Fruit fly (Drosophila melanogaster) whole organism, embryonic: ENCODE results near the gene Tsp29Fb.
A peak's percentile ranks its signal among the peaks of the same experiment; 100 is the strongest.

Experiments used
- Ada2b ChIP-seq: fragments of 200-800 bp; sonication (Bioruptor generic); IDR thresholded peaks from 2 replicates; pipeline ENCODE4 v1.3.6; 2022; ENCODE audit warnings: missing biosample characterization, missing genetic modification characterization
- Bdp1 ChIP-seq: fragments of 200-800 bp; sonication (Bioruptor generic); optimal IDR thresholded peaks from 3 replicates; lab custom pipeline; 2016; ENCODE audit warnings: missing biosample characterization, missing genetic modification characterization
- CG10147 ChIP-seq: fragments of 200-800 bp; sonication (Bioruptor generic); optimal IDR thresholded peaks from 2 replicates; lab custom pipeline; 2019; ENCODE audit warnings: missing biosample characterization, mild to moderate bottlenecking, missing genetic modification characterization, moderate library complexity
- CG10209 ChIP-seq: fragments of 200-800 bp; sonication (Bioruptor generic); optimal IDR thresholded peaks from 3 replicates; lab custom pipeline; 2017; ENCODE audit warnings: missing biosample characterization, mild to moderate bottlenecking, missing genetic modification characterization, missing genetic modification reagents
- CG10431 ChIP-seq: fragments of 200-800 bp; sonication (Bioruptor generic); optimal IDR thresholded peaks from 3 replicates; lab custom pipeline; 2018; ENCODE audit warnings: missing biosample characterization, mild to moderate bottlenecking, missing genetic modification characterization
- CG12155 ChIP-seq: fragments of 200-800 bp; sonication (Bioruptor generic); optimal IDR thresholded peaks from 3 replicates; lab custom pipeline; 2016; ENCODE audit warnings: missing biosample characterization, missing genetic modification characterization
- CG12299 ChIP-seq: fragments of 200-800 bp; sonication (Bioruptor generic); optimal IDR thresholded peaks from 2 replicates; lab custom pipeline; 2018; ENCODE audit warnings: missing biosample characterization, mild to moderate bottlenecking, missing genetic modification characterization
- CG12744 ChIP-seq: fragments of 200-800 bp; sonication (Bioruptor generic); optimal IDR thresholded peaks from 2 replicates; lab custom pipeline; 2016; ENCODE audit warnings: missing biosample characterization, missing genetic modification characterization
- CG15073 ChIP-seq: fragments of 200-800 bp; sonication (Bioruptor generic); optimal IDR thresholded peaks from 2 replicates; lab custom pipeline; 2016; ENCODE audit warnings: missing biosample characterization, missing genetic modification characterization
- CG1603 ChIP-seq: fragments of 200-800 bp; sonication (Bioruptor generic); optimal IDR thresholded peaks from 2 replicates; lab custom pipeline; 2019; ENCODE audit warnings: missing biosample characterization, mild to moderate bottlenecking, missing genetic modification characterization, moderate library complexity
- CG16863 ChIP-seq: fragments of 200-800 bp; sonication (Bioruptor generic); optimal IDR thresholded peaks from 3 replicates; lab custom pipeline; 2016; ENCODE audit warnings: missing biosample characterization, missing genetic modification characterization
- CG17186 ChIP-seq: fragments of 200-800 bp; sonication (Bioruptor generic); optimal IDR thresholded peaks from 3 replicates; lab custom pipeline; 2017; ENCODE audit warnings: missing biosample characterization, missing genetic modification reagents, missing genetic modification characterization
- CG17328 ChIP-seq: fragments of 200-800 bp; sonication (Bioruptor generic); IDR thresholded peaks from 2 replicates; pipeline ENCODE4 v1.3.6; 2022; ENCODE audit warnings: missing biosample characterization, missing genetic modification characterization
- CG17385 ChIP-seq: fragments of 200-800 bp; sonication (Bioruptor generic); optimal IDR thresholded peaks from 3 replicates; lab custom pipeline; 2018; ENCODE audit warnings: missing biosample characterization, mild to moderate bottlenecking, missing genetic modification characterization
- CG2202 ChIP-seq: fragments of 200-800 bp; sonication (Bioruptor generic); optimal IDR thresholded peaks from 2 replicates; lab custom pipeline; 2018; ENCODE audit warnings: missing biosample characterization, mild to moderate bottlenecking, missing genetic modification characterization
- CG32532 ChIP-seq: fragments of 200-800 bp; sonication (Bioruptor generic); IDR thresholded peaks from 2 replicates; pipeline ENCODE4 v1.3.6; 2022; ENCODE audit warnings: missing biosample characterization, missing genetic modification characterization
- CG34376 ChIP-seq: fragments of 200-800 bp; sonication (Bioruptor generic); optimal IDR thresholded peaks from 2 replicates; lab custom pipeline; 2018; ENCODE audit warnings: missing biosample characterization, mild to moderate bottlenecking, missing genetic modification characterization
- CG4282 ChIP-seq: fragments of 200-800 bp; sonication (Bioruptor generic); optimal IDR thresholded peaks from 2 replicates; lab custom pipeline; 2016; ENCODE audit warnings: missing biosample characterization, missing genetic modification characterization
- CG6654 ChIP-seq: fragments of 200-800 bp; sonication (Bioruptor generic); optimal IDR thresholded peaks from 2 replicates; lab custom pipeline; 2017; ENCODE audit warnings: missing biosample characterization, mild to moderate bottlenecking, missing genetic modification characterization
- CG6813 ChIP-seq: fragments of 200-800 bp; sonication (Bioruptor generic); optimal IDR thresholded peaks from 2 replicates; lab custom pipeline; 2017; ENCODE audit warnings: missing biosample characterization, missing genetic modification characterization, mild to moderate bottlenecking, moderate library complexity, missing genetic modification reagents
- CG7928 ChIP-seq: fragments of 200-800 bp; sonication (Bioruptor generic); optimal IDR thresholded peaks from 2 replicates; lab custom pipeline; 2017; ENCODE audit warnings: missing biosample characterization, mild to moderate bottlenecking, missing genetic modification characterization
- CG8290 ChIP-seq, 3 experiments: fragments of 200-800 bp; sonication (Bioruptor generic); optimal IDR thresholded peaks; 2 replicates each; lab custom pipeline; 2016 to 2019; ENCODE audit warnings: missing biosample characterization in 3 of 3, missing genetic modification characterization in 3 of 3, mild to moderate bottlenecking in 2 of 3, moderate library complexity in 1 of 3
- CG8765 ChIP-seq: fragments of 200-800 bp; sonication (Bioruptor generic); IDR thresholded peaks from 2 replicates; pipeline ENCODE4 v1.3.6; 2022; ENCODE audit warnings: missing biosample characterization, missing genetic modification characterization
- CG9932 ChIP-seq: fragments of 200-800 bp; sonication (Bioruptor generic); IDR thresholded peaks from 2 replicates; pipeline ENCODE4 v1.3.6; 2022; ENCODE audit warnings: missing biosample characterization, missing genetic modification characterization
- Dek ChIP-seq: fragments of 200-800 bp; sonication (Bioruptor generic); optimal IDR thresholded peaks from 3 replicates; lab custom pipeline; 2019; ENCODE audit warnings: missing biosample characterization, mild to moderate bottlenecking, missing genetic modification characterization, moderate library complexity
- Ets97D ChIP-seq: fragments of 200-800 bp; sonication (Bioruptor generic); optimal IDR thresholded peaks from 3 replicates; lab custom pipeline; 2016; ENCODE audit warnings: missing biosample characterization, missing genetic modification characterization
- HmgD ChIP-seq: fragments of 200-800 bp; sonication (Bioruptor generic); optimal IDR thresholded peaks from 3 replicates; lab custom pipeline; 2016; ENCODE audit warnings: missing biosample characterization, missing genetic modification characterization
- Kr ChIP-seq: fragments of 200-800 bp; sonication (Bioruptor generic); optimal IDR thresholded peaks from 2 replicates; lab custom pipeline; 2017; ENCODE audit warnings: missing biosample characterization, mild to moderate bottlenecking, missing genetic modification characterization
- Lhr ChIP-seq: fragments of 200-800 bp; sonication (Bioruptor generic); optimal IDR thresholded peaks from 3 replicates; lab custom pipeline; 2017; ENCODE audit warnings: mild to moderate bottlenecking, missing biosample characterization, missing genetic modification reagents, missing genetic modification characterization
- Max ChIP-seq: fragments of 200-800 bp; sonication (Bioruptor generic); optimal IDR thresholded peaks from 2 replicates; lab custom pipeline; 2016; ENCODE audit warnings: missing biosample characterization, mild to moderate bottlenecking, missing genetic modification characterization
- NC2α ChIP-seq: fragments of 200-800 bp; sonication (Bioruptor generic); optimal IDR thresholded peaks from 2 replicates; lab custom pipeline; 2016; ENCODE audit warnings: missing biosample characterization, missing genetic modification characterization
- NC2β ChIP-seq: fragments of 200-800 bp; sonication (Bioruptor generic); optimal IDR thresholded peaks from 2 replicates; lab custom pipeline; 2016; ENCODE audit warnings: missing biosample characterization, missing genetic modification characterization
- Oaz ChIP-seq: fragments of 200-800 bp; sonication (Bioruptor generic); IDR thresholded peaks from 2 replicates; pipeline ENCODE4 v1.3.6; 2022; ENCODE audit warnings: missing biosample characterization, missing genetic modification characterization
- Ravus ChIP-seq: fragments of 200-800 bp; sonication (Bioruptor generic); IDR thresholded peaks from 2 replicates; pipeline ENCODE4 v1.3.6; 2022; ENCODE audit warnings: missing biosample characterization, missing genetic modification characterization
- ac ChIP-seq: fragments of 200-800 bp; sonication (Bioruptor generic); optimal IDR thresholded peaks from 3 replicates; lab custom pipeline; 2017; ENCODE audit warnings: missing biosample characterization, mild to moderate bottlenecking, missing genetic modification characterization
- chif ChIP-seq, 2 experiments: fragments of 200-800 bp; sonication (Bioruptor generic); optimal IDR thresholded peaks; 3 replicates each; lab custom pipeline; 2016; ENCODE audit warnings: missing biosample characterization in 2 of 2, missing genetic modification characterization in 2 of 2
- dati ChIP-seq: fragments of 200-800 bp; sonication (Bioruptor generic); IDR thresholded peaks from 2 replicates; pipeline ENCODE4 v1.3.6; 2022; ENCODE audit warnings: missing biosample characterization, missing genetic modification characterization
- en ChIP-seq: fragments of 200-800 bp; sonication (Bioruptor generic); optimal IDR thresholded peaks from 2 replicates; lab custom pipeline; 2016; ENCODE audit warnings: missing biosample characterization, missing genetic modification characterization
- gcm ChIP-seq: fragments of 200-800 bp; sonication (Bioruptor generic); optimal IDR thresholded peaks from 2 replicates; lab custom pipeline; 2019; ENCODE audit warnings: missing biosample characterization, mild to moderate bottlenecking, missing genetic modification characterization, moderate library complexity
- hbn ChIP-seq: fragments of 200-800 bp; sonication (Bioruptor generic); IDR thresholded peaks from 2 replicates; pipeline ENCODE4 v1.3.6; 2022; ENCODE audit warnings: missing biosample characterization, missing genetic modification characterization; ENCODE audit not compliant: partially characterized antibody
- jing ChIP-seq: fragments of 200-800 bp; sonication (Bioruptor generic); optimal IDR thresholded peaks from 2 replicates; lab custom pipeline; 2018; ENCODE audit warnings: missing biosample characterization, mild to moderate bottlenecking, missing genetic modification characterization
- lab ChIP-seq: fragments of 200-800 bp; sonication (Bioruptor generic); optimal IDR thresholded peaks from 3 replicates; lab custom pipeline; 2017; ENCODE audit warnings: missing biosample characterization, missing genetic modification characterization, mild to moderate bottlenecking, moderate library complexity, missing genetic modification reagents
- mld ChIP-seq: fragments of 200-800 bp; sonication (Bioruptor generic); IDR thresholded peaks from 3 replicates; pipeline ENCODE4 v1.3.6; 2022; ENCODE audit warnings: missing biosample characterization, missing genetic modification characterization; ENCODE audit not compliant: partially characterized antibody
- nmo ChIP-seq: fragments of 200-800 bp; sonication (Bioruptor generic); optimal IDR thresholded peaks from 2 replicates; lab custom pipeline; 2018; ENCODE audit warnings: missing biosample characterization, mild to moderate bottlenecking, missing genetic modification characterization, moderate library complexity
- pnt ChIP-seq: fragments of 200-800 bp; sonication (Bioruptor generic); optimal IDR thresholded peaks from 3 replicates; lab custom pipeline; 2016; ENCODE audit warnings: missing biosample characterization, missing genetic modification characterization
- psq ChIP-seq: fragments of 200-800 bp; sonication (Bioruptor generic); optimal IDR thresholded peaks from 2 replicates; lab custom pipeline; 2017; ENCODE audit warnings: missing biosample characterization, missing genetic modification characterization
- row ChIP-seq: fragments of 200-800 bp; sonication (Bioruptor generic); IDR thresholded peaks from 3 replicates; pipeline ENCODE4 v1.3.6; 2022; ENCODE audit warnings: missing biosample characterization, missing genetic modification characterization
- sens-2 ChIP-seq: fragments of 200-800 bp; sonication (Bioruptor generic); IDR thresholded peaks from 2 replicates; pipeline ENCODE4 v1.3.6; 2022; ENCODE audit warnings: missing biosample characterization, missing genetic modification characterization
- seq ChIP-seq: fragments of 200-800 bp; sonication (Bioruptor generic); IDR thresholded peaks from 2 replicates; pipeline ENCODE4 v1.3.6; 2022; ENCODE audit warnings: missing biosample characterization, missing genetic modification characterization

The Tsp29Fb gene

DNA sequence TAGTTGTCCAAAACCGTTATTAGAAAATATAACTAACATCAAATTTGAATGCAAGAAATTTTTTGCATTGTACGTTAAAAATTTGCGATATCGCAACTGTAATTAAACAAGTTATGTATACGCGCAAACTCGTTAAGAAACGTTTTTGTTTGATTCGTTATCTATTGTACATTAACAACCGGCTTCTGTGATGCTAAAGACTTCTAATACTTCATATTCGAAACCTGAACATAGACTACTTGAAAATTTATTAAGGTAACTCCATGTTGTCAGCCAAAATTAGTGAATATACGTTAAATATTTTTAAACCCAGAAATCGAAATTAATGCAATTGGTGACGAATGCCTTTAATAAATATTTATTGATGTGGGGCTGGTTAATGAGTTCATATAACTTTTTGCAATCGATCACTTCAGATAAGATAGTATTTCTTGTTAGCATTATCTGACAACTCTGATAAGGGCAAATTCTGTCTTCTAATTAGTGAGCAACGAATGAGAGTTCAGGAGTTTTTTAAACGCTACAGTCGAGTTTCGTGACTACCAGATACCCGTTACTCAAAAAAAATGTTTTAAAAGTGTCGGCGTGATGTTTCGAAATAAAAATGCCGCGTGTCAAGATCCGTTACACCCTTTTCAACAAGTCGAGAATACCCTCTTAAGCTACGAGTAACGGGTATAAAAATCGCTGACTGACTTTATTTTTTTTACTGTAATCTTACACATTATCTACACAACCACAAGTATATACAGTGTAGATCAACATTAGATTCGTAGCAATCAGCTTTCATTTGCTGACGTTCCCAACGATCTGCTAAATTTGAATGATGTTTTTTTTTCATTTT, 15.2 kb downstream of the Tsp29Fb start (continued):
- peak; percentile 88 for TF ChIP-seq lab (GFP tag; lab: Kevin White, UChicago)
- TF ChIP-seq CG7928 = no peak
- TF ChIP-seq ac (GFP tag; lab: Kevin White, UChicago) = no peak
- no peak for TF ChIP-seq Max
- TF ChIP-seq Ravus = no peak
- TF ChIP-seq NC2α (GFP tag; lab: Kevin White, UChicago) = peak; percentile 7
- TF ChIP-seq row = peak; percentile 82
- 0 out of 2 replicates have a peak, but pooled peaks have one; percentile 24 for TF ChIP-seq seq (GFP tag; lab: Robert Waterston, UW)
- peak; percentile 9 for TF ChIP-seq CG6813 (GFP tag; lab: Kevin White, UChicago)
- TF ChIP-seq CG4282 (GFP tag; lab: Kevin White, UChicago) = peak; percentile 10
- no peak for TF ChIP-seq Ets97D (GFP tag; lab: Kevin White, UChicago)
- TF ChIP-seq CG17328 (GFP tag; lab: Robert Waterston, UW) = peak; percentile 49; the same call in 1 of the 2 replicates
- TF ChIP-seq CG17385 (GFP tag; lab: Kevin White, UChicago) = peak; percentile 36
- no peak for TF ChIP-seq gcm
- peak; percentile 56 for TF ChIP-seq CG8765 (GFP tag; lab: Robert Waterston, UW)
- TF ChIP-seq psq (GFP tag; lab: Kevin White, UChicago) = no peak
- peak; percentile 64 for TF ChIP-seq CG1603 (tag; lab: Kevin White, UChicago)
- peak; percentile 30 for TF ChIP-seq CG34376
- TF ChIP-seq CG12744 (GFP tag; lab: Kevin White, UChicago) = peak; percentile 41
- TF ChIP-seq chif (GFP tag; optimal IDR thresholded peaks at IDR 0.05; lab: Kevin White, UChicago) = peak in 1 of 2 experiments; percentile 52
- no peak for TF ChIP-seq en (GFP tag; lab: Kevin White, UChicago)
- no peak for TF ChIP-seq CG17186 (GFP tag; lab: Kevin White, UChicago)
- TF ChIP-seq CG12155 = peak; percentile 42
- peak; percentile 42 for TF ChIP-seq NC2β (GFP tag; lab: Kevin White, UChicago)
- no peak for TF ChIP-seq sens-2 (GFP tag; lab: Robert Waterston, UW)
- peak; percentile 27; the same call in 1 of the 2 replicates for TF ChIP-seq Ada2b (GFP tag; lab: Robert Waterston, UW)
- TF ChIP-seq CG16863 (GFP tag; lab: Kevin White, UChicago) = peak; percentile 6
- peak; percentile 44 for TF ChIP-seq Lhr
- peak; percentile 49 for TF ChIP-seq HmgD (GFP tag; lab: Kevin White, UChicago)
- no peak for TF ChIP-seq Oaz (GFP tag; lab: Robert Waterston, UW)
- TF ChIP-seq dati (GFP tag; lab: Robert Waterston, UW) = no peak
- TF ChIP-seq hbn = no peak
- TF ChIP-seq CG10209 (GFP tag; lab: Kevin White, UChicago) = peak; percentile 14
- no peak for TF ChIP-seq CG10147 (GFP tag; lab: Kevin White, UChicago)
- no peak for TF ChIP-seq Bdp1 (GFP tag; lab: Kevin White, UChicago)
- peak; percentile 14 for TF ChIP-seq nmo (GFP tag; lab: Kevin White, UChicago)
- TF ChIP-seq pnt = no peak
- TF ChIP-seq CG10431 (GFP tag; lab: Kevin White, UChicago) = no peak
- TF ChIP-seq Dek (tag; lab: Kevin White, UChicago) = peak; percentile 26
- no peak for TF ChIP-seq CG8290 (GFP tag; optimal IDR thresholded peaks at IDR 0.05; lab: Kevin White, UChicago)
- TF ChIP-seq CG8290 (tag; optimal IDR thresholded peaks at IDR 0.05; lab: Kevin White, UChicago) = peak in 1 of 2 experiments; percentile 61
- no peak for TF ChIP-seq jing (GFP tag; lab: Kevin White, UChicago)
- TF ChIP-seq CG12299 (tag; lab: Kevin White, UChicago) = no peak
- peak; percentile 27 for TF ChIP-seq CG2202
- no peak for TF ChIP-seq mld (GFP tag; lab: Robert Waterston, UW)
- TF ChIP-seq CG32532 (GFP tag; lab: Robert Waterston, UW) = peak; percentile 70
- no peak for TF ChIP-seq CG15073 (GFP tag; lab: Kevin White, UChicago)
- TF ChIP-seq Kr = no peak
- no peak for TF ChIP-seq CG6654
- peak; percentile 65 for TF ChIP-seq CG9932 (GFP tag; lab: Robert Waterston, UW)
